Worm (Caenorhabditis elegans) whole organism, L3 larva: ENCODE data around the gene C18B2.2.

Experiments used
- aly-2 ChIP-seq: fragments of 150-350 bp; optimal IDR thresholded peaks from 2 replicates; lab custom pipeline; 2014; ENCODE audit warnings: missing biosample characterization, missing genetic modification characterization
- ceh-16 ChIP-seq: sonication (generic microtip); optimal IDR thresholded peaks from 2 replicates; lab custom pipeline; 2017; ENCODE audit warnings: missing biosample characterization, missing genetic modification characterization
- ceh-28 ChIP-seq: fragments of 150-350 bp; optimal IDR thresholded peaks from 2 replicates; lab custom pipeline; 2014; ENCODE audit warnings: missing biosample characterization, missing genetic modification reagents, missing genetic modification characterization
- ceh-82 ChIP-seq: fragments of 150-350 bp; optimal IDR thresholded peaks from 2 replicates; lab custom pipeline; 2014; ENCODE audit warnings: missing biosample characterization, missing genetic modification characterization
- ceh-9 ChIP-seq: sonication (generic microtip); optimal IDR thresholded peaks from 2 replicates; lab custom pipeline; 2018; ENCODE audit warnings: missing biosample characterization, missing genetic modification characterization
- daf-12 ChIP-seq: fragments of 150-350 bp; optimal IDR thresholded peaks from 2 replicates; lab custom pipeline; 2014; ENCODE audit warnings: missing biosample characterization, missing genetic modification reagents, missing genetic modification characterization
- egl-27 ChIP-seq: sonication (generic microtip); optimal IDR thresholded peaks from 4 replicates; lab custom pipeline; 2017; ENCODE audit warnings: missing biosample characterization, missing genetic modification reagents, missing genetic modification characterization
- egl-5 ChIP-seq: fragments of 150-350 bp; optimal IDR thresholded peaks from 2 replicates; lab custom pipeline; 2017; ENCODE audit warnings: missing biosample characterization, missing genetic modification reagents, missing genetic modification characterization, inconsistent platforms
- elt-1 ChIP-seq: fragments of 150-350 bp; optimal IDR thresholded peaks from 2 replicates; lab custom pipeline; 2014; ENCODE audit warnings: missing biosample characterization, missing genetic modification characterization
- elt-2 ChIP-seq: sonication (generic microtip); optimal IDR thresholded peaks from 2 replicates; lab custom pipeline; 2016; ENCODE audit warnings: missing genetic modification reagents, mild to moderate bottlenecking, missing genetic modification characterization, missing compliant biosample characterization
- elt-3 ChIP-seq, 3 experiments: fragments of 150-350 bp in 1 of 3; sonication (generic microtip) in 2 of 3; optimal IDR thresholded peaks; 2 replicates in 2 of 3; 4 replicates in 1 of 3; lab custom pipeline; 2014 to 2017; ENCODE audit warnings: missing biosample characterization in 3 of 3, missing genetic modification characterization in 3 of 3
- eor-1 ChIP-seq, 2 experiments: fragments of 150-350 bp; optimal IDR thresholded peaks; 2 replicates each; lab custom pipeline; 2014 to 2018; ENCODE audit warnings: missing biosample characterization in 2 of 2, missing genetic modification characterization in 2 of 2
- fkh-10 ChIP-seq: sonication (generic microtip); optimal IDR thresholded peaks from 2 replicates; lab custom pipeline; 2017; ENCODE audit warnings: missing biosample characterization, missing genetic modification reagents, missing genetic modification characterization
- fos-1 ChIP-seq: fragments of 150-350 bp; optimal IDR thresholded peaks from 2 replicates; lab custom pipeline; 2014; ENCODE audit warnings: missing biosample characterization, missing genetic modification characterization
- jun-1 ChIP-seq: fragments of 150-350 bp; optimal IDR thresholded peaks from 2 replicates; lab custom pipeline; 2014; ENCODE audit warnings: missing biosample characterization, missing genetic modification reagents, missing genetic modification characterization
- lin-39 ChIP-seq: fragments of 150-350 bp; optimal IDR thresholded peaks from 2 replicates; lab custom pipeline; 2018; ENCODE audit warnings: missing biosample characterization, missing genetic modification reagents, missing genetic modification characterization
- lsy-12 ChIP-seq: sonication (generic microtip); optimal IDR thresholded peaks from 2 replicates; lab custom pipeline; 2016; ENCODE audit warnings: mild to moderate bottlenecking, missing genetic modification characterization, missing compliant biosample characterization
- mdl-1 ChIP-seq: fragments of 150-350 bp; optimal IDR thresholded peaks from 2 replicates; lab custom pipeline; 2014; ENCODE audit warnings: missing biosample characterization, missing genetic modification characterization
- mml-1 ChIP-seq: fragments of 150-350 bp; sonication (generic microtip); optimal IDR thresholded peaks from 3 replicates; lab custom pipeline; 2014; ENCODE audit warnings: missing biosample characterization, missing genetic modification characterization
- nhr-11 ChIP-seq: fragments of 150-350 bp; optimal IDR thresholded peaks from 2 replicates; lab custom pipeline; 2014; ENCODE audit warnings: missing biosample characterization, missing genetic modification characterization
- nhr-12 ChIP-seq: fragments of 150-350 bp; optimal IDR thresholded peaks from 2 replicates; lab custom pipeline; 2014; ENCODE audit warnings: missing biosample characterization, missing genetic modification characterization
- nhr-23 ChIP-seq: fragments of 150-350 bp; optimal IDR thresholded peaks from 2 replicates; lab custom pipeline; 2014; ENCODE audit warnings: missing biosample characterization, missing genetic modification reagents, missing genetic modification characterization
- nhr-237 ChIP-seq: fragments of 150-350 bp; optimal IDR thresholded peaks from 2 replicates; lab custom pipeline; 2014; ENCODE audit warnings: missing biosample characterization, missing genetic modification characterization
- nhr-25 ChIP-seq: sonication (generic microtip); optimal IDR thresholded peaks from 2 replicates; lab custom pipeline; 2017; ENCODE audit warnings: missing biosample characterization, missing genetic modification characterization
- nhr-28 ChIP-seq: fragments of 150-350 bp; optimal IDR thresholded peaks from 2 replicates; lab custom pipeline; 2014; ENCODE audit warnings: missing biosample characterization, missing genetic modification characterization
- nhr-43 ChIP-seq: sonication (generic microtip); optimal IDR thresholded peaks from 2 replicates; lab custom pipeline; 2016; ENCODE audit warnings: mild to moderate bottlenecking, missing genetic modification characterization, missing compliant biosample characterization; ENCODE audit not compliant: poor library complexity, severe bottlenecking
- nhr-76 ChIP-seq: fragments of 150-350 bp; sonication (generic microtip); optimal IDR thresholded peaks from 5 replicates; lab custom pipeline; 2014; ENCODE audit warnings: missing biosample characterization, missing genetic modification characterization
- nhr-77 ChIP-seq: fragments of 150-350 bp; optimal IDR thresholded peaks from 2 replicates; lab custom pipeline; 2014; ENCODE audit warnings: missing biosample characterization, missing genetic modification characterization
- pha-4 ChIP-seq: fragments of 150-350 bp; optimal IDR thresholded peaks from 2 replicates; lab custom pipeline; 2014; ENCODE audit warnings: missing biosample characterization, missing genetic modification reagents, missing genetic modification characterization
- sea-2 ChIP-seq: fragments of 150-350 bp; sonication (generic microtip); optimal IDR thresholded peaks from 4 replicates; lab custom pipeline; 2014; ENCODE audit warnings: missing biosample characterization, missing genetic modification reagents, missing genetic modification characterization
- skn-1 ChIP-seq: fragments of 150-350 bp; optimal IDR thresholded peaks from 2 replicates; lab custom pipeline; 2014; ENCODE audit warnings: missing biosample characterization, missing genetic modification characterization
- tbx-2 ChIP-seq: sonication (generic microtip); optimal IDR thresholded peaks from 2 replicates; lab custom pipeline; 2016; ENCODE audit warnings: mild to moderate bottlenecking, missing genetic modification characterization, missing compliant biosample characterization
- unc-39 ChIP-seq: sonication (generic microtip); optimal IDR thresholded peaks from 4 replicates; lab custom pipeline; 2017; ENCODE audit warnings: missing biosample characterization, missing genetic modification characterization
- zag-1 ChIP-seq: fragments of 150-350 bp; optimal IDR thresholded peaks from 2 replicates; lab custom pipeline; 2014; ENCODE audit warnings: missing biosample characterization, missing genetic modification characterization
- ztf-4 ChIP-seq: fragments of 150-350 bp; optimal IDR thresholded peaks from 2 replicates; lab custom pipeline; 2014; ENCODE audit warnings: missing biosample characterization, missing genetic modification characterization

Gene C18B2.2

DNA sequence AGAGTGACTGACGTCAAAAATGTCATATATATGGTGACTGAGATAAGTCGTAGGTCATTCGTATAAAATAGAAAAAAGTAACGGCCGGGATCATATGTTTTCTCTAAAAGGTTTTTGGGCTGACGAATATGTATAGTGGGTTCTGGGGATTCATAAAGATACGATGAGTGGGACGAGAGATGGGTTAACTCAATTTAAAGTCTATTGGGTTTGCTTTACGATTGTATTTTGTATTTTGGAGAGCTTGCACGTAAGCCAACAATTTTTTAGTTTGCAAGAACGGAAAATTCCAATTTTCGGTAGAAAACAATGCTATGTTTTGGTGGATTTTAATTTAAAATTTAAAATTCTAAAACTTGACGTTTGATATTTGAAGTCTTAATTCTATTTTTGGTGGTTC is 38.8 kb upstream of the C18B2.2 start:
- TF ChIP-seq sea-2 (GFP tag; lab: Kevin White, UChicago) = no peak
- no peak for TF ChIP-seq nhr-23
- TF ChIP-seq skn-1 = no peak
- no peak for TF ChIP-seq unc-39 (tag; lab: Kevin White, UChicago)
- TF ChIP-seq eor-1 (tag; optimal IDR thresholded peaks at IDR 0.05; lab: Kevin White, UChicago) = no peak
- no peak for TF ChIP-seq nhr-77 (tag; lab: Kevin White, UChicago)
- no peak for TF ChIP-seq elt-3 (tag; optimal IDR thresholded peaks at IDR 0.05; lab: Kevin White, UChicago)
- no peak for TF ChIP-seq lsy-12 (tag; lab: Kevin White, UChicago)
- no peak for TF ChIP-seq ceh-28 (tag; lab: Kevin White, UChicago)
- no peak for TF ChIP-seq elt-1 (tag; lab: Kevin White, UChicago)
- TF ChIP-seq ztf-4 (tag; lab: Kevin White, UChicago) = no peak
- no peak for TF ChIP-seq nhr-11
- TF ChIP-seq nhr-237 (tag; lab: Kevin White, UChicago) = no peak
- no peak for TF ChIP-seq daf-12
- TF ChIP-seq fos-1 = no peak
- no peak for TF ChIP-seq nhr-25
- TF ChIP-seq pha-4 (tag; lab: Kevin White, UChicago) = no peak
- TF ChIP-seq fkh-10 (GFP tag; lab: Kevin White, UChicago) = no peak
- TF ChIP-seq mdl-1 = no peak
- TF ChIP-seq tbx-2 (tag; lab: Kevin White, UChicago) = no peak

- TF ChIP-seq zag-1 (tag; lab: Kevin White, UChicago) = no peak
- no peak for TF ChIP-seq aly-2 (tag; lab: Kevin White, UChicago)
Measured at ce11 chrX:3585625-3586024, 37.6 kb upstream of the C18B2.2 start, which contains the start of gene T27A10.2. TSS of gene T27A10.2 (plus strand) at chrX:3585957.

ce11 chrX:3590510-3590909 is 32.8 kb upstream of the C18B2.2 start:
- TF ChIP-seq egl-5 (tag; lab: Kevin White, UChicago) (no peak), mdl-1 (no peak), fos-1 (no peak), fkh-10 (GFP tag; lab: Kevin White, UChicago) (no peak), elt-2 (tag; lab: Kevin White, UChicago) (no peak), mml-1 (no peak), nhr-23 (no peak), nhr-12 (no peak), ceh-9 (tag; lab: Kevin White, UChicago) (no peak), eor-1 (tag; optimal IDR thresholded peaks at IDR 0.05; lab: Kevin White, UChicago) (no peak), jun-1 (tag; lab: Kevin White, UChicago) (no peak), ztf-4 (tag; lab: Kevin White, UChicago) (no peak)

DNA sequence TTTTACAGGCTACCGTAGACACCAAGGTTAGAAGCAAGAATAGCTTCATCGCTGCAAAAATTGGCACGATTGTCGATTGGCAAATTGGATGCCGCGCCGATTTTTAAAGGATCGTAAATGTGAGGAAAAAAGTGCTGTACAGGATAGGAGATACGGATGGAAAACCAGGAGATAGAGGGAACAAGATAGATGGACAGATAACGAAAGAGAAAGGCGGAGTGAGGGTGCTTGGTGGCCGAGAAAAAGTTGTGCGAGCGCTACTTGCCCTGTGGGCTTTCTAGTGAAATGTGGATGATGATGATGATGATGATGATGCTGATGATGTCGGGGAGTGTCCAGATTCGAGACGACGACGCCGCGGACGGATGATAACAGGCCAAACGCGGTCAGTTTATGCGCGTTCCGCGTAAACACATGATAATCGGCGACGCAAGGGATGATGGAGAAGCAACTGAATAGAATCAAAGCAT is 26.9 kb upstream of the C18B2.2 start, which contains the start of gene T27A10.6:
TSS of gene T27A10.6 (minus strand) at position 51 of the 470 bp plus-strand sequence.
- TF ChIP-seq egl-5 (tag; lab: Kevin White, UChicago) (no peak), nhr-237 (tag; lab: Kevin White, UChicago) (no peak), egl-27 (tag; lab: Kevin White, UChicago) (no peak), sea-2 (GFP tag; lab: Kevin White, UChicago) (no peak), nhr-43 (peak; percentile 44), ceh-82 (tag; lab: Kevin White, UChicago) (no peak), nhr-23 (peak; percentile 51), nhr-28 (no peak), ceh-16 (tag; lab: Kevin White, UChicago) (no peak)

DNA sequence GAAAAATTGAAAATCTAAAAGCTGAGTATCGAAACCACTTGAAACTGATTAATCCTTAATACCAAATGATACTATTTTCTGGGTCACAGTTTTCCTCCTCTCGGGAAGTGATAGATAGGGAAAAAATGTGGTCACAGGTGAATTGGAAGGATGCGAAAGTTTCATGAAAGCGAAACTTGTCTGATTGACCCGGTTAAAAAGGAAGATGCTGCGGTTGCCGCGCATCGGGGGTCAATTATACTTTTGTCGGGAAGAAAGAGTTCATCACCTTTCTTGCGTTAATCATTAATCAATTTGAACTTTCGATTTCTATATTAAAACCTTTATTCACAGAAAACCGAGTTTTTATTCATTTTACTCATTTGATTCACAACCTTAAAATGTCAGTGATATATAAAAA is 26.3 kb upstream of the C18B2.2 start:
- TF ChIP-seq nhr-23 (peak; percentile 87), egl-5 (tag; lab: Kevin White, UChicago) (no peak), nhr-76 (tag; lab: Kevin White, UChicago) (no peak)
- TF ChIP-seq, all 47 proteins: peak for 1

- no peak for TF ChIP-seq jun-1 (tag; lab: Kevin White, UChicago)
- no peak for TF ChIP-seq fos-1
- peak; percentile 94 for TF ChIP-seq egl-5 (tag; lab: Kevin White, UChicago)
- no peak for TF ChIP-seq lin-39 (tag; lab: Kevin White, UChicago)
- no peak for TF ChIP-seq fkh-10 (GFP tag; lab: Kevin White, UChicago)
- no peak for TF ChIP-seq unc-39 (tag; lab: Kevin White, UChicago)
- no peak for TF ChIP-seq nhr-43
Measured at ce11 chrX:3599860-3600259, 23.4 kb upstream of the C18B2.2 start.
